Fruit fly (Drosophila melanogaster) whole organism, embryonic: ENCODE results near the gene CG5846.

Source experiments
- B-H2 ChIP-seq: fragments of 200-800 bp; sonication (Bioruptor generic); optimal IDR thresholded peaks from 2 replicates; lab custom pipeline; 2018; ENCODE audit warnings: missing biosample characterization, mild to moderate bottlenecking, missing genetic modification characterization
- CG10431 ChIP-seq: fragments of 200-800 bp; sonication (Bioruptor generic); optimal IDR thresholded peaks from 3 replicates; lab custom pipeline; 2018; ENCODE audit warnings: missing biosample characterization, mild to moderate bottlenecking, missing genetic modification characterization
- CG11696 ChIP-seq: fragments of 200-800 bp; sonication (Bioruptor generic); IDR thresholded peaks from 2 replicates; pipeline ENCODE4 v1.3.6; 2022; ENCODE audit warnings: missing biosample characterization, missing genetic modification characterization
- CG12299 ChIP-seq: fragments of 200-800 bp; sonication (Bioruptor generic); optimal IDR thresholded peaks from 2 replicates; lab custom pipeline; 2018; ENCODE audit warnings: missing biosample characterization, mild to moderate bottlenecking, missing genetic modification characterization
- CG13287 ChIP-seq: fragments of 200-800 bp; sonication (Bioruptor generic); IDR thresholded peaks from 2 replicates; pipeline ENCODE4 v1.3.6; 2022; ENCODE audit warnings: missing biosample characterization, missing genetic modification characterization; ENCODE audit not compliant: partially characterized antibody
- CG14441 ChIP-seq: fragments of 200-800 bp; sonication (Bioruptor generic); IDR thresholded peaks from 2 replicates; pipeline ENCODE4 v1.3.6; 2022; ENCODE audit warnings: missing biosample characterization, missing genetic modification characterization
- CG15073 ChIP-seq: fragments of 200-800 bp; sonication (Bioruptor generic); optimal IDR thresholded peaks from 2 replicates; lab custom pipeline; 2016; ENCODE audit warnings: missing biosample characterization, missing genetic modification characterization
- CG1529 ChIP-seq: fragments of 200-800 bp; sonication (Bioruptor generic); optimal IDR thresholded peaks from 3 replicates; lab custom pipeline; 2018; ENCODE audit warnings: missing biosample characterization, missing genetic modification characterization
- CG17186 ChIP-seq: fragments of 200-800 bp; sonication (Bioruptor generic); optimal IDR thresholded peaks from 3 replicates; lab custom pipeline; 2017; ENCODE audit warnings: missing biosample characterization, missing genetic modification reagents, missing genetic modification characterization
- CG2202 ChIP-seq: fragments of 200-800 bp; sonication (Bioruptor generic); optimal IDR thresholded peaks from 2 replicates; lab custom pipeline; 2018; ENCODE audit warnings: missing biosample characterization, mild to moderate bottlenecking, missing genetic modification characterization
- CG31388 ChIP-seq: fragments of 200-800 bp; sonication (Bioruptor generic); optimal IDR thresholded peaks from 2 replicates; lab custom pipeline; 2016; ENCODE audit warnings: missing biosample characterization, missing genetic modification characterization
- CG3163 ChIP-seq: fragments of 200-800 bp; sonication (Bioruptor generic); optimal IDR thresholded peaks from 3 replicates; lab custom pipeline; 2016; ENCODE audit warnings: missing biosample characterization, missing genetic modification characterization
- CG5245 ChIP-seq: fragments of 200-800 bp; sonication (Bioruptor generic); optimal IDR thresholded peaks from 3 replicates; lab custom pipeline; 2016; ENCODE audit warnings: missing biosample characterization, missing genetic modification characterization
- CG6765 ChIP-seq: fragments of 200-800 bp; sonication (Bioruptor generic); optimal IDR thresholded peaks from 3 replicates; lab custom pipeline; 2017; ENCODE audit warnings: missing biosample characterization, mild to moderate bottlenecking, missing genetic modification characterization
- CG6791 ChIP-seq: fragments of 200-800 bp; sonication (Bioruptor generic); IDR thresholded peaks from 3 replicates; pipeline ENCODE4 v1.3.6; 2022; ENCODE audit warnings: missing biosample characterization, missing genetic modification characterization; ENCODE audit not compliant: partially characterized antibody
- CG7372 ChIP-seq: fragments of 200-800 bp; sonication (Bioruptor generic); IDR thresholded peaks from 2 replicates; pipeline ENCODE4 v1.3.6; 2022; ENCODE audit warnings: missing biosample characterization, missing genetic modification characterization
- Camta ChIP-seq: fragments of 200-800 bp; sonication (Bioruptor generic); optimal IDR thresholded peaks from 2 replicates; lab custom pipeline; 2016; ENCODE audit warnings: missing biosample characterization, missing genetic modification characterization
- E2f1 ChIP-seq: fragments of 200-800 bp; sonication (Bioruptor generic); IDR thresholded peaks from 2 replicates; pipeline ENCODE4 v1.3.6; 2022; ENCODE audit warnings: missing biosample characterization, missing genetic modification characterization
- GATAe ChIP-seq: fragments of 200-800 bp; sonication (Bioruptor generic); conservative IDR thresholded peaks from 2 replicates; pipeline ENCODE4 v1.3.6; 2022; ENCODE audit warnings: missing biosample characterization, missing genetic modification characterization
- Gug ChIP-seq: fragments of 200-800 bp; sonication (Bioruptor generic); IDR thresholded peaks from 4 replicates; pipeline ENCODE4 v1.3.6; 2022; ENCODE audit warnings: missing biosample characterization, missing genetic modification characterization
- H15 ChIP-seq: fragments of 200-800 bp; sonication (Bioruptor generic); IDR thresholded peaks from 3 replicates; pipeline ENCODE4 v1.3.6; 2022; ENCODE audit warnings: missing biosample characterization, missing genetic modification characterization
- HmgZ ChIP-seq: fragments of 200-800 bp; sonication (Bioruptor generic); optimal IDR thresholded peaks from 2 replicates; lab custom pipeline; 2018; ENCODE audit warnings: missing biosample characterization, mild to moderate bottlenecking, missing genetic modification characterization
- Max ChIP-seq: fragments of 200-800 bp; sonication (Bioruptor generic); optimal IDR thresholded peaks from 2 replicates; lab custom pipeline; 2016; ENCODE audit warnings: missing biosample characterization, mild to moderate bottlenecking, missing genetic modification characterization
- Myb ChIP-seq: fragments of 200-800 bp; sonication (Bioruptor generic); optimal IDR thresholded peaks from 2 replicates; lab custom pipeline; 2016; ENCODE audit warnings: missing biosample characterization, missing genetic modification characterization
- Sry-δ ChIP-seq: fragments of 200-800 bp; sonication (Bioruptor generic); optimal IDR thresholded peaks from 2 replicates; lab custom pipeline; 2016; ENCODE audit warnings: missing biosample characterization, missing genetic modification characterization
- Trl ChIP-seq, 3 experiments: fragments of >200 bp in 2 of 3; fragments of 200-800 bp in 1 of 3; sonication (Bioruptor generic) in 1 of 3; optimal IDR thresholded peaks; 2 replicates in 1 of 3; 3 replicates in 2 of 3; lab custom pipeline; 2016 to 2017; ENCODE audit warnings: missing biosample characterization in 1 of 3, missing genetic modification characterization in 1 of 3
- aop ChIP-seq: fragments of 200-800 bp; sonication (Bioruptor generic); IDR thresholded peaks from 2 replicates; pipeline ENCODE4 v1.3.6; 2022; ENCODE audit warnings: missing biosample characterization, missing genetic modification characterization
- ara ChIP-seq: fragments of 200-800 bp; sonication (Bioruptor generic); IDR thresholded peaks from 2 replicates; pipeline ENCODE4 v1.3.6; 2022; ENCODE audit warnings: missing biosample characterization, missing genetic modification characterization
- caup ChIP-seq: fragments of 200-800 bp; sonication (Bioruptor generic); optimal IDR thresholded peaks from 3 replicates; lab custom pipeline; 2017; ENCODE audit warnings: missing biosample characterization, mild to moderate bottlenecking, missing genetic modification characterization, moderate library complexity; ENCODE audit not compliant: severe bottlenecking
- ci ChIP-seq: fragments of 200-800 bp; sonication (Bioruptor generic); IDR thresholded peaks from 3 replicates; pipeline ENCODE4 v1.3.6; 2022; ENCODE audit warnings: missing biosample characterization, missing genetic modification characterization
- crol ChIP-seq: fragments of 200-800 bp; sonication (Bioruptor generic); IDR thresholded peaks from 2 replicates; pipeline ENCODE4 v1.3.6; 2022; ENCODE audit warnings: missing biosample characterization, missing genetic modification characterization
- danr ChIP-seq: fragments of 200-800 bp; sonication (Bioruptor generic); IDR thresholded peaks from 2 replicates; pipeline ENCODE4 v1.3.6; 2022; ENCODE audit warnings: missing biosample characterization, missing genetic modification characterization
- dm ChIP-seq: fragments of 200-800 bp; sonication (Bioruptor generic); optimal IDR thresholded peaks from 3 replicates; lab custom pipeline; 2016; ENCODE audit warnings: missing biosample characterization, missing genetic modification characterization
- dysf ChIP-seq: fragments of 200-800 bp; sonication (Bioruptor generic); IDR thresholded peaks from 3 replicates; pipeline ENCODE4 v1.3.6; 2022; ENCODE audit warnings: missing biosample characterization, missing genetic modification characterization
- en ChIP-seq: fragments of 200-800 bp; sonication (Bioruptor generic); optimal IDR thresholded peaks from 2 replicates; lab custom pipeline; 2016; ENCODE audit warnings: missing biosample characterization, missing genetic modification characterization
- esg ChIP-seq: fragments of 200-800 bp; sonication (Bioruptor generic); conservative IDR thresholded peaks from 2 replicates; pipeline ENCODE4 v1.3.6; 2022; ENCODE audit warnings: missing biosample characterization, missing genetic modification characterization
- eve ChIP-seq, 2 experiments: fragments of >200 bp; optimal IDR thresholded peaks; 2 replicates each; lab custom pipeline; 2017; ENCODE audit warnings: missing biosample characterization in 2 of 2, missing genetic modification characterization in 2 of 2
- gsb-n ChIP-seq: fragments of 200-800 bp; sonication (Bioruptor generic); optimal IDR thresholded peaks from 3 replicates; lab custom pipeline; 2018; ENCODE audit warnings: missing biosample characterization, mild to moderate bottlenecking, missing genetic modification characterization
- ham ChIP-seq: fragments of 200-800 bp; sonication (Bioruptor generic); IDR thresholded peaks from 2 replicates; pipeline ENCODE4 v1.3.6; 2022; ENCODE audit warnings: missing biosample characterization, missing genetic modification characterization
- hbn ChIP-seq: fragments of 200-800 bp; sonication (Bioruptor generic); IDR thresholded peaks from 2 replicates; pipeline ENCODE4 v1.3.6; 2022; ENCODE audit warnings: missing biosample characterization, missing genetic modification characterization; ENCODE audit not compliant: partially characterized antibody
- her ChIP-seq: fragments of 200-800 bp; sonication (Bioruptor generic); optimal IDR thresholded peaks from 2 replicates; lab custom pipeline; 2016; ENCODE audit warnings: missing biosample characterization, missing genetic modification characterization
- lola ChIP-seq, 3 experiments: fragments of >200 bp in 2 of 3; fragments of 200-800 bp in 1 of 3; sonication (Bioruptor generic) in 1 of 3; optimal IDR thresholded peaks; 2 replicates each; lab custom pipeline; 2017 to 2019; ENCODE audit warnings: missing biosample characterization in 3 of 3, missing genetic modification characterization in 3 of 3, mild to moderate bottlenecking in 1 of 3, moderate library complexity in 1 of 3
- mirr ChIP-seq: fragments of 200-800 bp; sonication (Bioruptor generic); optimal IDR thresholded peaks from 3 replicates; lab custom pipeline; 2018; ENCODE audit warnings: missing biosample characterization, mild to moderate bottlenecking, missing genetic modification characterization
- mld ChIP-seq: fragments of 200-800 bp; sonication (Bioruptor generic); IDR thresholded peaks from 3 replicates; pipeline ENCODE4 v1.3.6; 2022; ENCODE audit warnings: missing biosample characterization, missing genetic modification characterization; ENCODE audit not compliant: partially characterized antibody
- pita ChIP-seq: fragments of 200-800 bp; sonication (Bioruptor generic); optimal IDR thresholded peaks from 2 replicates; lab custom pipeline; 2017; ENCODE audit warnings: missing biosample characterization, mild to moderate bottlenecking, missing genetic modification characterization
- pros ChIP-seq: fragments of 200-800 bp; sonication (Bioruptor generic); optimal IDR thresholded peaks from 3 replicates; lab custom pipeline; 2019; ENCODE audit warnings: missing biosample characterization, mild to moderate bottlenecking, missing genetic modification characterization, moderate library complexity
- row ChIP-seq: fragments of 200-800 bp; sonication (Bioruptor generic); IDR thresholded peaks from 3 replicates; pipeline ENCODE4 v1.3.6; 2022; ENCODE audit warnings: missing biosample characterization, missing genetic modification characterization
- vnd ChIP-seq: fragments of 200-800 bp; sonication (Bioruptor generic); IDR thresholded peaks from 3 replicates; pipeline ENCODE4 v1.3.6; 2022; ENCODE audit warnings: missing biosample characterization, missing genetic modification characterization; ENCODE audit not compliant: partially characterized antibody
- wor ChIP-seq: fragments of 200-800 bp; sonication (Bioruptor generic); IDR thresholded peaks from 2 replicates; pipeline ENCODE4 v1.3.6; 2022; ENCODE audit warnings: missing biosample characterization, missing genetic modification characterization
- zen ChIP-seq: fragments of 200-800 bp; sonication (Bioruptor generic); optimal IDR thresholded peaks from 3 replicates; lab custom pipeline; 2018; ENCODE audit warnings: missing biosample characterization, mild to moderate bottlenecking, missing genetic modification characterization, moderate library complexity
- zf30C ChIP-seq: fragments of 200-800 bp; sonication (Bioruptor generic); optimal IDR thresholded peaks from 3 replicates; lab custom pipeline; 2018; ENCODE audit warnings: missing biosample characterization, mild to moderate bottlenecking, missing genetic modification characterization

CG5846 gene

DNA sequence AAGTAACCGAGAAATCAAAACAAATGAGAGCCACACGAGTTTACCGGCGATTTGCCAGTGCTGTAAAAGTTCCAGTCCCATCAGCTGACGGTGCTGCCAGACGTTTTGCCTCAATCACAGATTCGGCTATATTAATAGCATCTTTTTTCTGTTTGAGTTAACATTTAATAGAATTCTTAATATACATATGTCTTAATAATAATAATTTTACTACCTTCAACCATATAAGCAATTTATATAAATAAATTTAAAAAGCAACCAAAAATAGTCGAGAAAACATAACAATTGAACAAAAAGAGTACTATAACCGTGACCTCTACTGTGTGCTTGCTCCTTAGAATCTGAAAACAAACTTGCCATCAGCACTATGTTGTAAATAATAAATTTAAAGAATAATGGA is 2.9 kb downstream of the CG5846 start, which contains the start of the genes CG13126 and CG4709 (continued):
- TF ChIP-seq mld (GFP tag; lab: Robert Waterston, UW) (no peak), danr (peak; percentile 70), ham (no peak), ci (GFP tag; lab: Robert Waterston, UW) (peak; percentile 86), pros (GFP tag; lab: Kevin White, UChicago) (peak; percentile 23), caup (GFP tag; lab: Kevin White, UChicago) (peak; percentile 90), her (no peak), ara (peak; percentile 89), en (GFP tag; lab: Kevin White, UChicago) (peak; percentile 24), aop (GFP tag; lab: Robert Waterston, UW) (no peak), Myb (no peak), zen (tag; lab: Kevin White, UChicago) (peak; percentile 96), CG2202 (tag; lab: Kevin White, UChicago) (peak; percentile 85), CG10431 (GFP tag; lab: Kevin White, UChicago) (peak; percentile 77), hbn (no peak), CG17186 (peak; percentile 19), vnd (no peak), pita (GFP tag; lab: Kevin White, UChicago) (no peak), H15 (peak; percentile 80), row (GFP tag; lab: Robert Waterston, UW) (peak; percentile 96), GATAe (no peak; the same call in 1 of the 2 replicates), CG13287 (GFP tag; lab: Robert Waterston, UW) (no peak; the same call in 1 of the 2 replicates), CG14441 (GFP tag; lab: Robert Waterston, UW) (peak; percentile 86), wor (GFP tag; lab: Robert Waterston, UW) (peak; percentile 64), gsb-n (tag; lab: Kevin White, UChicago) (peak; percentile 93), CG7372 (GFP tag; lab: Robert Waterston, UW) (peak; percentile 83), CG5245 (peak; percentile 77), Gug (GFP tag; lab: Robert Waterston, UW) (peak; percentile 48; the same call in 2 of the 4 replicates), CG12299 (tag; lab: Kevin White, UChicago) (peak; percentile 82), zf30C (GFP tag; lab: Kevin White, UChicago) (no peak), Camta (GFP tag; lab: Kevin White, UChicago) (peak; percentile 41), E2f1 (GFP tag; lab: Robert Waterston, UW) (peak; percentile 87), Max (GFP tag; lab: Kevin White, UChicago) (peak; percentile 92), CG1529 (GFP tag; lab: Kevin White, UChicago) (peak; percentile 70), CG6791 (GFP tag; lab: Robert Waterston, UW) (no peak), lola (GFP tag; optimal IDR thresholded peaks at IDR 0.05; lab: Kevin White, UChicago) (peak in 1 of 3 experiments; percentile 90), crol (GFP tag; lab: Robert Waterston, UW) (no peak), B-H2 (peak; percentile 84), esg (GFP tag; lab: Robert Waterston, UW) (peak; percentile 88), CG15073 (GFP tag; lab: Kevin White, UChicago) (peak; percentile 57), dm (peak; percentile 20), mirr (GFP tag; lab: Kevin White, UChicago) (peak; percentile 27), dysf (GFP tag; lab: Robert Waterston, UW) (peak; percentile 92), CG11696 (GFP tag; lab: Robert Waterston, UW) (peak; percentile 100), eve (GFP tag; optimal IDR thresholded peaks at IDR 0.05; lab: Kevin White, UChicago) (no peak), CG31388 (GFP tag; lab: Kevin White, UChicago) (peak; percentile 84), Sry-δ (GFP tag; lab: Kevin White, UChicago) (peak; percentile 24), CG3163 (GFP tag; lab: Kevin White, UChicago) (no peak), CG6765 (GFP tag; lab: Kevin White, UChicago) (peak; percentile 88), HmgZ (tag; lab: Kevin White, UChicago) (peak; percentile 85), Trl (optimal IDR thresholded peaks at IDR 0.05; lab: Kevin White, UChicago) (no peak), Trl (GFP tag; optimal IDR thresholded peaks at IDR 0.05; lab: Kevin White, UChicago) (peak; percentile 40)
